Worm (Caenorhabditis elegans) whole organism, L4/young adult: ENCODE data around the gene Y60C6A.3.

ENCODE experiments used
- W03F9.2 ChIP-seq: fragments of 150-350 bp; optimal IDR thresholded peaks from 2 replicates; lab custom pipeline; 2014; ENCODE audit warnings: missing biosample characterization, missing genetic modification characterization
- dao-5 ChIP-seq: sonication (generic microtip); optimal IDR thresholded peaks from 2 replicates; lab custom pipeline; 2016; ENCODE audit warnings: missing genotype, missing genetic modification characterization, moderate library complexity, missing compliant biosample characterization

DNA sequence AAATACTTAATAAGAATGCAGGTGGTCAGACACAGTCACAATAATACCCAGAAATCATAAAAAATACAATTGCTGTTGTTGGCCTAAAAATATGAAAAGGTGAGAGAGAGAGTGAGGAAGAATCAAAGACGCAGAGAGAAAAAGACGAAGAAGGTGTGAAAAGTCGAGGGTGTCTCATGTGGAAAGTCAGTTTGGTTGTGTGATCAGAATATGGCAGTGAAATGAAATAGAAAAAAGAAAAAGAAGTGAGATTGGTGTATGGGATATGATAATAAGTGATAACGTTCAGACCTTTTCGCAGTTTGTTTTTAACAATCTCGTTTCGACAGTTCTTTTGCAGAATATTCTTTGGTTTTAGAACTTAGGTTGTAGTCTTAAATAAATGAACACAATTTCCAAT is 21.3 kb downstream of the Y60C6A.3 start:
- TF ChIP-seq W03F9.2 (tag; lab: Kevin White, UChicago) (no peak), dao-5 (tag; lab: Kevin White, UChicago) (no peak)
